Fruit fly (Drosophila melanogaster): ENCODE measurements around the gene osp.

DNA sequence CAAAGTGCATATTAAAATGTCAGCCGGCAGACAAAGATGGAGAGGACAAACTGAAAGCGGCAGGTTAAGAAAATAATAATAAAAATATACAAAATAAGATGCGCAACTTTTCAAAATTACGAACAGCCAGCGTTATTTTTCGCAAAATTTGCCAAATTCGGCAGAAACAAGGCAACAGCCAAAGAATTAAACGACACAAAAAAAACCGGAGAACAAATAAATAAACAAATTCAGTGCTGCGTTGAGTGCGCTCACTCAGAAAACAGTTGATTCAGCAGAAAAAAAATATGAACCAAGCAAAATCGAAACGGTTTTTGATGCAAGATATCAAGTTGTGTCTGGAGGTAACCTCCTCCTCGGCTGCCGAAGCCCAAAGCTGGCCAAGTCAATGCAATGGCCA is 24.8 kb downstream of the osp start:
- TF ChIP-seq CG8478 (optimal IDR thresholded peaks at IDR 0.05) (no peak), CTCF (optimal IDR thresholded peaks at IDR 0.05) (no peak)
